Fruit fly (Drosophila melanogaster) whole organism, embryonic: ENCODE results near the gene nudC.

Source experiments
- BEAF-32 ChIP-seq: fragments of 200-800 bp; sonication (Bioruptor generic); optimal IDR thresholded peaks from 3 replicates; lab custom pipeline; 2017; ENCODE audit warnings: missing biosample characterization, missing genetic modification characterization, mild to moderate bottlenecking, moderate library complexity, missing genetic modification reagents
- Bgb ChIP-seq: fragments of 200-800 bp; sonication (Bioruptor generic); IDR thresholded peaks from 2 replicates; pipeline ENCODE4 v1.3.6; 2022; ENCODE audit warnings: missing biosample characterization, missing genetic modification characterization; ENCODE audit not compliant: partially characterized antibody
- CG10462 ChIP-seq: fragments of 200-800 bp; sonication (Bioruptor generic); optimal IDR thresholded peaks from 2 replicates; lab custom pipeline; 2016; ENCODE audit warnings: missing biosample characterization, missing genetic modification characterization
- CG11398 ChIP-seq: fragments of 200-800 bp; sonication (Bioruptor generic); optimal IDR thresholded peaks from 2 replicates; lab custom pipeline; 2016; ENCODE audit warnings: missing biosample characterization, missing genetic modification characterization
- CG11695 ChIP-seq: fragments of 200-800 bp; sonication (Bioruptor generic); IDR thresholded peaks from 3 replicates; pipeline ENCODE4 v1.3.6; 2022; ENCODE audit warnings: missing biosample characterization, missing genetic modification characterization
- CG15269 ChIP-seq: fragments of 200-800 bp; sonication (Bioruptor generic); optimal IDR thresholded peaks from 2 replicates; lab custom pipeline; 2018; ENCODE audit warnings: missing biosample characterization, mild to moderate bottlenecking, missing genetic modification characterization, moderate library complexity
- CG1529 ChIP-seq: fragments of 200-800 bp; sonication (Bioruptor generic); optimal IDR thresholded peaks from 3 replicates; lab custom pipeline; 2018; ENCODE audit warnings: missing biosample characterization, missing genetic modification characterization
- CG15514 ChIP-seq: fragments of 200-800 bp; sonication (Bioruptor generic); optimal IDR thresholded peaks from 3 replicates; lab custom pipeline; 2017; ENCODE audit warnings: missing biosample characterization, missing genetic modification characterization, mild to moderate bottlenecking, moderate library complexity, missing genetic modification reagents
- CG17361 ChIP-seq: fragments of 200-800 bp; sonication (Bioruptor generic); IDR thresholded peaks from 3 replicates; pipeline ENCODE4 v1.3.6; 2022; ENCODE audit warnings: missing biosample characterization, missing genetic modification characterization
- CG2116 ChIP-seq: fragments of 200-800 bp; sonication (Bioruptor generic); optimal IDR thresholded peaks from 3 replicates; lab custom pipeline; 2018; ENCODE audit warnings: missing biosample characterization, mild to moderate bottlenecking, missing genetic modification characterization
- CG6683 ChIP-seq: fragments of 200-800 bp; sonication (Bioruptor generic); optimal IDR thresholded peaks from 2 replicates; lab custom pipeline; 2017; ENCODE audit warnings: missing biosample characterization, mild to moderate bottlenecking, missing genetic modification characterization, missing genetic modification reagents
- CG8478 ChIP-seq: fragments of >200 bp; optimal IDR thresholded peaks from 2 replicates; lab custom pipeline; 2018
- CoRest ChIP-seq: fragments of 200-800 bp; sonication (Bioruptor generic); optimal IDR thresholded peaks from 3 replicates; lab custom pipeline; 2018; ENCODE audit warnings: missing biosample characterization, mild to moderate bottlenecking, missing genetic modification characterization, moderate library complexity
- CrebB ChIP-seq: fragments of 200-800 bp; sonication (Bioruptor generic); optimal IDR thresholded peaks from 3 replicates; lab custom pipeline; 2018; ENCODE audit warnings: missing biosample characterization, mild to moderate bottlenecking, missing genetic modification characterization
- D ChIP-seq, 2 experiments: fragments of 200-800 bp in 1 of 2; fragments of >200 bp in 1 of 2; sonication (Bioruptor generic) in 1 of 2; optimal IDR thresholded peaks; 2 replicates in 1 of 2; 3 replicates in 1 of 2; lab custom pipeline; 2017; ENCODE audit warnings: mild to moderate bottlenecking in 1 of 2, missing biosample characterization in 1 of 2, missing genetic modification characterization in 1 of 2, missing genetic modification reagents in 1 of 2
- Dip3 ChIP-seq: fragments of 200-800 bp; sonication (Bioruptor generic); optimal IDR thresholded peaks from 3 replicates; lab custom pipeline; 2016; ENCODE audit warnings: missing biosample characterization, missing genetic modification characterization
- Dll ChIP-seq: fragments of 200-800 bp; sonication (Bioruptor generic); IDR thresholded peaks from 4 replicates; pipeline ENCODE4 v1.3.6; 2022; ENCODE audit warnings: missing biosample characterization, missing genetic modification characterization; ENCODE audit not compliant: partially characterized antibody
- Doc3 ChIP-seq: fragments of 200-800 bp; sonication (Bioruptor generic); IDR thresholded peaks from 3 replicates; pipeline ENCODE4 v1.3.6; 2022; ENCODE audit warnings: missing biosample characterization, missing genetic modification characterization; ENCODE audit not compliant: partially characterized antibody
- Fer2 ChIP-seq: fragments of 200-800 bp; sonication (Bioruptor generic); optimal IDR thresholded peaks from 2 replicates; lab custom pipeline; 2018; ENCODE audit warnings: missing biosample characterization, mild to moderate bottlenecking, missing genetic modification characterization, moderate library complexity
- HLHmδ ChIP-seq: fragments of 200-800 bp; sonication (Bioruptor generic); optimal IDR thresholded peaks from 2 replicates; lab custom pipeline; 2018; ENCODE audit warnings: missing biosample characterization, mild to moderate bottlenecking, missing genetic modification characterization, moderate library complexity
- Hr78 ChIP-seq, 2 experiments: fragments of 200-800 bp in 1 of 2; fragments of >200 bp in 1 of 2; sonication (Bioruptor generic) in 1 of 2; optimal IDR thresholded peaks; 2 replicates each; lab custom pipeline; 2017 to 2019; ENCODE audit warnings: missing biosample characterization in 2 of 2, missing genetic modification characterization in 2 of 2, mild to moderate bottlenecking in 1 of 2, moderate library complexity in 1 of 2
- Kr ChIP-seq: fragments of 200-800 bp; sonication (Bioruptor generic); optimal IDR thresholded peaks from 2 replicates; lab custom pipeline; 2017; ENCODE audit warnings: missing biosample characterization, mild to moderate bottlenecking, missing genetic modification characterization
- MBD-R2 ChIP-seq: fragments of 200-800 bp; sonication (Bioruptor generic); IDR thresholded peaks from 2 replicates; pipeline ENCODE4 v1.3.6; 2022; ENCODE audit warnings: missing biosample characterization, missing genetic modification characterization
- Myb ChIP-seq: fragments of 200-800 bp; sonication (Bioruptor generic); optimal IDR thresholded peaks from 2 replicates; lab custom pipeline; 2016; ENCODE audit warnings: missing biosample characterization, missing genetic modification characterization
- Nf-YC ChIP-seq: fragments of 200-800 bp; optimal IDR thresholded peaks from 3 replicates; lab custom pipeline; 2019; ENCODE audit warnings: missing biosample characterization, mild to moderate bottlenecking, missing genetic modification characterization, moderate library complexity
- Oaz ChIP-seq: fragments of 200-800 bp; sonication (Bioruptor generic); IDR thresholded peaks from 2 replicates; pipeline ENCODE4 v1.3.6; 2022; ENCODE audit warnings: missing biosample characterization, missing genetic modification characterization
- Pdp1 ChIP-seq, 2 experiments: fragments of 200-800 bp; sonication (Bioruptor generic); optimal IDR thresholded peaks; 3 replicates each; lab custom pipeline; 2016; ENCODE audit warnings: missing biosample characterization in 2 of 2, missing genetic modification characterization in 2 of 2, mild to moderate bottlenecking in 1 of 2, moderate library complexity in 1 of 2
- Sry-β ChIP-seq: fragments of 200-800 bp; sonication (Bioruptor generic); optimal IDR thresholded peaks from 2 replicates; lab custom pipeline; 2018; ENCODE audit warnings: missing biosample characterization, mild to moderate bottlenecking, missing genetic modification characterization, moderate library complexity
- Sry-δ ChIP-seq: fragments of 200-800 bp; sonication (Bioruptor generic); optimal IDR thresholded peaks from 2 replicates; lab custom pipeline; 2016; ENCODE audit warnings: missing biosample characterization, missing genetic modification characterization
- ab ChIP-seq: fragments of 200-800 bp; sonication (Bioruptor generic); optimal IDR thresholded peaks from 2 replicates; lab custom pipeline; 2016; ENCODE audit warnings: missing biosample characterization, missing genetic modification characterization
- amos ChIP-seq: fragments of 200-800 bp; sonication (Bioruptor generic); IDR thresholded peaks from 2 replicates; pipeline ENCODE4 v1.3.6; 2022; ENCODE audit warnings: missing biosample characterization, missing genetic modification characterization; ENCODE audit not compliant: partially characterized antibody
- bigmax ChIP-seq: fragments of 200-800 bp; sonication (Bioruptor generic); optimal IDR thresholded peaks from 2 replicates; lab custom pipeline; 2018; ENCODE audit warnings: missing biosample characterization, mild to moderate bottlenecking, missing genetic modification characterization
- cg ChIP-seq: fragments of 200-800 bp; sonication (Bioruptor generic); optimal IDR thresholded peaks from 3 replicates; lab custom pipeline; 2019; ENCODE audit warnings: missing biosample characterization, mild to moderate bottlenecking, missing genetic modification characterization, moderate library complexity
- ham ChIP-seq: fragments of 200-800 bp; sonication (Bioruptor generic); IDR thresholded peaks from 2 replicates; pipeline ENCODE4 v1.3.6; 2022; ENCODE audit warnings: missing biosample characterization, missing genetic modification characterization
- her ChIP-seq: fragments of 200-800 bp; sonication (Bioruptor generic); optimal IDR thresholded peaks from 2 replicates; lab custom pipeline; 2016; ENCODE audit warnings: missing biosample characterization, missing genetic modification characterization
- lilli ChIP-seq: fragments of 200-800 bp; sonication (Bioruptor generic); optimal IDR thresholded peaks from 3 replicates; lab custom pipeline; 2016; ENCODE audit warnings: missing biosample characterization, missing genetic modification characterization
- pho ChIP-seq: fragments of 200-800 bp; sonication (Bioruptor generic); optimal IDR thresholded peaks from 2 replicates; lab custom pipeline; 2016; ENCODE audit warnings: missing biosample characterization, missing genetic modification characterization
- phol ChIP-seq: fragments of 200-800 bp; sonication (Bioruptor generic); optimal IDR thresholded peaks from 3 replicates; lab custom pipeline; 2018; ENCODE audit warnings: missing biosample characterization, mild to moderate bottlenecking, missing genetic modification characterization, moderate library complexity
- pnt ChIP-seq: fragments of 200-800 bp; sonication (Bioruptor generic); optimal IDR thresholded peaks from 3 replicates; lab custom pipeline; 2016; ENCODE audit warnings: missing biosample characterization, missing genetic modification characterization
- prd ChIP-seq, 3 experiments: fragments of >200 bp in 2 of 3; fragments of 200-800 bp in 1 of 3; sonication (Bioruptor generic) in 1 of 3; optimal IDR thresholded peaks in 2 of 3; IDR thresholded peaks in 1 of 3; 2 replicates in 2 of 3; 3 replicates in 1 of 3; pipeline versions ENCODE4 v1.3.6 to Lab custom; 2017 to 2022; ENCODE audit warnings: missing biosample characterization in 1 of 3, missing genetic modification characterization in 1 of 3
- pum ChIP-seq: fragments of 200-800 bp; sonication (Bioruptor generic); optimal IDR thresholded peaks from 2 replicates; lab custom pipeline; 2016; ENCODE audit warnings: missing biosample characterization, missing genetic modification characterization
- pzg ChIP-seq: fragments of 200-800 bp; sonication (Bioruptor generic); optimal IDR thresholded peaks from 3 replicates; lab custom pipeline; 2018; ENCODE audit warnings: missing biosample characterization, mild to moderate bottlenecking, missing genetic modification characterization, moderate library complexity
- row ChIP-seq: fragments of 200-800 bp; sonication (Bioruptor generic); IDR thresholded peaks from 3 replicates; pipeline ENCODE4 v1.3.6; 2022; ENCODE audit warnings: missing biosample characterization, missing genetic modification characterization
- seq ChIP-seq: fragments of 200-800 bp; sonication (Bioruptor generic); IDR thresholded peaks from 2 replicates; pipeline ENCODE4 v1.3.6; 2022; ENCODE audit warnings: missing biosample characterization, missing genetic modification characterization
- sob ChIP-seq: fragments of 200-800 bp; sonication (Bioruptor generic); IDR thresholded peaks from 2 replicates; pipeline ENCODE4 v1.3.6; 2022; ENCODE audit warnings: missing biosample characterization, missing genetic modification characterization
- sqz ChIP-seq: fragments of 200-800 bp; sonication (Bioruptor generic); optimal IDR thresholded peaks from 3 replicates; lab custom pipeline; 2018; ENCODE audit warnings: missing biosample characterization, mild to moderate bottlenecking, missing genetic modification characterization
- tap ChIP-seq: fragments of 200-800 bp; optimal IDR thresholded peaks from 3 replicates; lab custom pipeline; 2019; ENCODE audit warnings: missing biosample characterization, mild to moderate bottlenecking, missing genetic modification characterization, moderate library complexity
- trem ChIP-seq: fragments of 200-800 bp; optimal IDR thresholded peaks from 3 replicates; lab custom pipeline; 2019; ENCODE audit warnings: missing biosample characterization, mild to moderate bottlenecking, missing genetic modification characterization, moderate library complexity
- z ChIP-seq: fragments of 200-800 bp; sonication (Bioruptor generic); IDR thresholded peaks from 3 replicates; pipeline ENCODE4 v1.3.6; 2022; ENCODE audit warnings: missing biosample characterization, missing genetic modification characterization

The nudC gene

dm6 chr3L:16862284-16862683, 57.5 kb downstream of the nudC start, which contains the start of gene Rh4 (continued):
- no peak for TF ChIP-seq Kr
- no peak for TF ChIP-seq bigmax
- TF ChIP-seq Bgb, result 0 out of 2 replicates have a peak, but pooled peaks have one; percentile 24
- TF ChIP-seq CG1529, result no peak
- TF ChIP-seq row (GFP tag; lab: Robert Waterston, UW), result 0 out of 3 replicates have a peak, but pooled peaks have one; percentile 12
- no peak for TF ChIP-seq amos
- no peak for TF ChIP-seq Fer2 (tag; lab: Kevin White, UChicago)
- no peak for TF ChIP-seq D (optimal IDR thresholded peaks at IDR 0.05; lab: Kevin White, UChicago)
- no peak for TF ChIP-seq D (GFP tag; optimal IDR thresholded peaks at IDR 0.05; lab: Kevin White, UChicago)
- TF ChIP-seq CG11398 (GFP tag; lab: Kevin White, UChicago), result no peak
- TF ChIP-seq, all 482 proteins: peak for 15

DNA sequence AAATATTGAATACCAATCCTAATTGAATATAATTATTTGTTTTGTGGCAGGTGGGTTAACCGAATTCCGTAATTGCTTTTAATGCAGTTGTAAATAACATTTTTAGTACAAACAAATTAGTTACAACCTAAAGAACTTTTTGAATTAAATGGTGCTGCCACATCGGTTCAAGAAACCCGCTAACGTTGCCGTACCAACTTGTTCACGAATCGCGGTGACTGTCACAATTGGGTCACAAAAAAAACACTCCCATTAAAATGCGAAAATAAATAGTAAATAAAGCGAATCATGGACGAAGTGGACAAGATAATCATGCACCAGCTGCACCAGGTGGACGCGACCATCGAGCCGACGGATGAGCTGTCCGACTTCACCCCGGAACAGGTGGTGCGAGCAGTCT, 58.2 kb downstream of the nudC start, which contains the start of gene CG9951:
Gene CG9951, plus strand, starts transcription at position 207 of the 400 bp plus-strand sequence.
- TF ChIP-seq CG17361 (GFP tag; lab: Robert Waterston, UW) (no peak), HLHmδ (GFP tag; lab: Kevin White, UChicago) (no peak), sqz (GFP tag; lab: Kevin White, UChicago) (peak; percentile 87), sob (GFP tag; lab: Robert Waterston, UW) (0 out of 2 replicates have a peak, but pooled peaks have one; percentile 27), CG8478 (lab: Kevin White, UChicago) (no peak), Dll (GFP tag; lab: Robert Waterston, UW) (no peak), Myb (GFP tag; lab: Kevin White, UChicago) (peak; percentile 69), Sry-δ (GFP tag; lab: Kevin White, UChicago) (peak; percentile 13), Nf-YC (no peak), seq (GFP tag; lab: Robert Waterston, UW) (no peak), ab (GFP tag; lab: Kevin White, UChicago) (no peak), tap (tag; lab: Kevin White, UChicago) (no peak), Oaz (GFP tag; lab: Robert Waterston, UW) (no peak), CG6683 (no peak), CrebB (tag; lab: Kevin White, UChicago) (no peak), CG15514 (peak; percentile 17), Hr78 (GFP tag; optimal IDR thresholded peaks at IDR 0.05; lab: Kevin White, UChicago) (no peak), MBD-R2 (peak; percentile 84), BEAF-32 (GFP tag; lab: Kevin White, UChicago) (peak; percentile 10), phol (peak; percentile 19), Doc3 (no peak), trem (tag; lab: Kevin White, UChicago) (peak; percentile 22), z (GFP tag; lab: Robert Waterston, UW) (no peak), CG10462 (no peak), pzg (GFP tag; lab: Kevin White, UChicago) (peak; percentile 76), Pdp1 (GFP tag; optimal IDR thresholded peaks at IDR 0.05; lab: Kevin White, UChicago) (peak in 1 of 2 experiments; percentile 25), Dip3 (GFP tag; lab: Kevin White, UChicago) (no peak), cg (GFP tag; lab: Kevin White, UChicago) (no peak), CG2116 (GFP tag; lab: Kevin White, UChicago) (peak; percentile 43), pnt (no peak), pum (GFP tag; lab: Kevin White, UChicago) (no peak), Sry-β (GFP tag; lab: Kevin White, UChicago) (no peak), ham (GFP tag; lab: Robert Waterston, UW) (no peak), pho (no peak), her (GFP tag; lab: Kevin White, UChicago) (no peak), CG11695 (GFP tag; lab: Robert Waterston, UW) (no peak), lilli (GFP tag; lab: Kevin White, UChicago) (no peak), prd (optimal IDR thresholded peaks at IDR 0.05; lab: Kevin White, UChicago) (no peak), prd (GFP tag; IDR thresholded peaks at IDR 0.05; lab: Robert Waterston, UW) (no peak), CoRest (no peak), CG15269 (tag; lab: Kevin White, UChicago) (no peak)
